Worm (Caenorhabditis elegans): Measurements from ENCODE around the gene C35A5.4.

ce11 chrV:10464160-10464559, 32.7 kb upstream of the C35A5.4 start:
- no peak for TF ChIP-seq sea-1 (GFP tag; conservative IDR thresholded peaks at IDR 0.05)
- no peak for TF ChIP-seq ets-7 (tag; optimal IDR thresholded peaks at IDR 0.05)
- no peak for TF ChIP-seq tbx-37 (GFP tag; conservative IDR thresholded peaks at IDR 0.05)
- no peak for TF ChIP-seq ama-1 (optimal IDR thresholded peaks at IDR 0.05)
- TF ChIP-seq tra-4 (tag; optimal IDR thresholded peaks at IDR 0.05) = no peak
- no peak for TF ChIP-seq hnd-1 (tag; optimal IDR thresholded peaks at IDR 0.05)
- TF ChIP-seq hmg-4 (GFP tag; optimal IDR thresholded peaks at IDR 0.05) = no peak
- no peak for TF ChIP-seq F13C5.2 (tag; optimal IDR thresholded peaks at IDR 0.05)
